Worm (Caenorhabditis elegans) whole organism, late embryonic: ENCODE data around the gene fbxa-190.

ENCODE experiments used
- Y22D7AL.16 ChIP-seq: sonication (generic microtip); optimal IDR thresholded peaks from 2 replicates; lab custom pipeline; 2016; ENCODE audit warnings: missing genetic modification characterization, missing compliant biosample characterization
- che-1 ChIP-seq: sonication (generic microtip); optimal IDR thresholded peaks from 2 replicates; lab custom pipeline; 2016; ENCODE audit warnings: mild to moderate bottlenecking, missing genetic modification characterization, missing compliant biosample characterization
- elt-2 ChIP-seq: sonication (generic microtip); optimal IDR thresholded peaks from 2 replicates; lab custom pipeline; 2016; ENCODE audit warnings: missing genetic modification reagents, missing genetic modification characterization, missing compliant biosample characterization
- fkh-10 ChIP-seq: fragments of 150-350 bp; optimal IDR thresholded peaks from 2 replicates; lab custom pipeline; 2014; ENCODE audit warnings: missing biosample characterization, missing genetic modification reagents, missing genetic modification characterization
- hlh-15 ChIP-seq: sonication (generic microtip); optimal IDR thresholded peaks from 2 replicates; lab custom pipeline; 2016; ENCODE audit warnings: missing genetic modification characterization, missing compliant biosample characterization
- hlh-30 ChIP-seq: sonication (generic microtip); optimal IDR thresholded peaks from 2 replicates; lab custom pipeline; 2017; ENCODE audit warnings: antibody characterized with exemption, missing genetic modification characterization, missing compliant biosample characterization; ENCODE audit not compliant: insufficient read depth
- unc-55 ChIP-seq: sonication (generic microtip); optimal IDR thresholded peaks from 2 replicates; lab custom pipeline; 2017; ENCODE audit warnings: missing biosample characterization, missing genetic modification reagents, missing genetic modification characterization
- zip-5 ChIP-seq: sonication (generic microtip); optimal IDR thresholded peaks from 2 replicates; lab custom pipeline; 2016; ENCODE audit warnings: missing genetic modification characterization, missing compliant biosample characterization

ce11 chrX:1344818-1345217, 27.0 kb upstream of the fbxa-190 start:
- no peak for TF ChIP-seq hlh-15
- no peak for TF ChIP-seq Y22D7AL.16 (tag; lab: Kevin White, UChicago)
- TF ChIP-seq che-1 (tag; lab: Kevin White, UChicago) = no peak
- peak; percentile 6 for TF ChIP-seq unc-55 (GFP tag; lab: Kevin White, UChicago)
- no peak for TF ChIP-seq zip-5 (tag; lab: Kevin White, UChicago)
- peak; percentile 35 for TF ChIP-seq hlh-30 (tag; lab: Kevin White, UChicago)
- TF ChIP-seq elt-2 = peak; percentile 47
- peak; percentile 63 for TF ChIP-seq fkh-10 (GFP tag; lab: Kevin White, UChicago)
